Worm (Caenorhabditis elegans) whole organism, L2 larva: ENCODE results near the gene F36D4.1.

Experiments used
- C34F6.9 ChIP-seq: fragments of 150-350 bp; optimal IDR thresholded peaks from 2 replicates; lab custom pipeline; 2014; ENCODE audit warnings: missing biosample characterization, missing genetic modification characterization
- F13H6.1 ChIP-seq: sonication (generic microtip); optimal IDR thresholded peaks from 2 replicates; lab custom pipeline; 2016; ENCODE audit warnings: missing genetic modification characterization, missing compliant biosample characterization
- R02D3.7 ChIP-seq: fragments of 150-350 bp; optimal IDR thresholded peaks from 2 replicates; lab custom pipeline; 2014; ENCODE audit warnings: missing biosample characterization, missing genetic modification characterization
- Y55F3AM.14 ChIP-seq: fragments of 200-800 bp; sonication (Bioruptor generic); optimal IDR thresholded peaks from 2 replicates; lab custom pipeline; 2018; ENCODE audit warnings: mild to moderate bottlenecking, missing genetic modification characterization, missing compliant biosample characterization
- ZK546.5 ChIP-seq: sonication (generic microtip); optimal IDR thresholded peaks from 2 replicates; lab custom pipeline; 2017; ENCODE audit warnings: missing biosample characterization, missing genetic modification characterization
- alr-1 ChIP-seq: fragments of 150-350 bp; optimal IDR thresholded peaks from 2 replicates; lab custom pipeline; 2014; ENCODE audit warnings: missing biosample characterization, missing genetic modification characterization
- aly-2 ChIP-seq: fragments of 150-350 bp; optimal IDR thresholded peaks from 2 replicates; lab custom pipeline; 2014; ENCODE audit warnings: missing biosample characterization, missing genetic modification characterization
- ama-1 ChIP-seq: fragments of 150-350 bp; optimal IDR thresholded peaks from 2 replicates; lab custom pipeline; 2018; ENCODE audit warnings: inconsistent platforms
- blmp-1 ChIP-seq: sonication (generic microtip); optimal IDR thresholded peaks from 2 replicates; lab custom pipeline; 2017; ENCODE audit warnings: missing genetic modification characterization, mild to moderate bottlenecking, missing compliant biosample characterization, antibody characterized with exemption, moderate library complexity; ENCODE audit not compliant: insufficient read depth
- ceh-82 ChIP-seq: fragments of 150-350 bp; optimal IDR thresholded peaks from 2 replicates; lab custom pipeline; 2014; ENCODE audit warnings: missing biosample characterization, missing genetic modification characterization
- crh-2 ChIP-seq: sonication (generic microtip); optimal IDR thresholded peaks from 2 replicates; lab custom pipeline; 2017; ENCODE audit warnings: missing biosample characterization, missing genetic modification characterization
- dmd-4 ChIP-seq: sonication (generic microtip); optimal IDR thresholded peaks from 2 replicates; lab custom pipeline; 2017; ENCODE audit warnings: missing biosample characterization, missing genetic modification characterization
- elt-1 ChIP-seq: fragments of 150-350 bp; optimal IDR thresholded peaks from 2 replicates; lab custom pipeline; 2014; ENCODE audit warnings: missing biosample characterization, missing genetic modification characterization
- fos-1 ChIP-seq: fragments of 150-350 bp; optimal IDR thresholded peaks from 2 replicates; lab custom pipeline; 2014; ENCODE audit warnings: missing biosample characterization, missing genetic modification characterization
- gmeb-1 ChIP-seq: fragments of 150-350 bp; optimal IDR thresholded peaks from 2 replicates; lab custom pipeline; 2014; ENCODE audit warnings: missing biosample characterization, missing genetic modification characterization
- lin-11 ChIP-seq: fragments of 150-350 bp; sonication (generic microtip); optimal IDR thresholded peaks from 2 replicates; lab custom pipeline; 2014; ENCODE audit warnings: missing biosample characterization, missing genetic modification characterization, inconsistent platforms, mixed read lengths
- lin-13 ChIP-seq: fragments of 150-350 bp; optimal IDR thresholded peaks from 2 replicates; lab custom pipeline; 2014; ENCODE audit warnings: missing biosample characterization, missing genetic modification reagents, missing genetic modification characterization
- lin-39 ChIP-seq: fragments of 150-350 bp; optimal IDR thresholded peaks from 2 replicates; lab custom pipeline; 2014; ENCODE audit warnings: missing biosample characterization, missing genetic modification reagents, missing genetic modification characterization
- lsy-2 ChIP-seq, 2 experiments: fragments of 150-350 bp in 1 of 2; sonication (generic microtip) in 1 of 2; optimal IDR thresholded peaks; 2 replicates each; lab custom pipeline; 2014 to 2017; ENCODE audit warnings: missing biosample characterization in 2 of 2, missing genetic modification characterization in 2 of 2
- mab-5 ChIP-seq: fragments of 150-350 bp; optimal IDR thresholded peaks from 2 replicates; lab custom pipeline; 2014; ENCODE audit warnings: missing biosample characterization, missing genetic modification characterization
- mbf-1 ChIP-seq: sonication (generic microtip); optimal IDR thresholded peaks from 2 replicates; lab custom pipeline; 2017; ENCODE audit warnings: missing biosample characterization, missing genetic modification characterization
- mdl-1 ChIP-seq, 2 experiments: fragments of 150-350 bp in 1 of 2; sonication (generic microtip) in 1 of 2; optimal IDR thresholded peaks; 2 replicates each; lab custom pipeline; 2017; ENCODE audit warnings: missing biosample characterization in 2 of 2, missing genetic modification characterization in 2 of 2
- nhr-10 ChIP-seq: sonication (generic microtip); optimal IDR thresholded peaks from 2 replicates; lab custom pipeline; 2017; ENCODE audit warnings: missing biosample characterization, missing genetic modification characterization
- nhr-11 ChIP-seq: fragments of 150-350 bp; optimal IDR thresholded peaks from 2 replicates; lab custom pipeline; 2014; ENCODE audit warnings: missing biosample characterization, missing genetic modification characterization
- nhr-12 ChIP-seq: fragments of 150-350 bp; optimal IDR thresholded peaks from 2 replicates; lab custom pipeline; 2014; ENCODE audit warnings: missing biosample characterization, missing genetic modification characterization
- nhr-129 ChIP-seq: fragments of 150-350 bp; optimal IDR thresholded peaks from 2 replicates; lab custom pipeline; 2014; ENCODE audit warnings: missing biosample characterization, missing genetic modification characterization
- nhr-21 ChIP-seq: fragments of 150-350 bp; optimal IDR thresholded peaks from 2 replicates; lab custom pipeline; 2014; ENCODE audit warnings: missing biosample characterization, missing genetic modification characterization
- nhr-23 ChIP-seq: fragments of 150-350 bp; optimal IDR thresholded peaks from 2 replicates; lab custom pipeline; 2014; ENCODE audit warnings: missing biosample characterization, missing genetic modification reagents, missing genetic modification characterization
- nhr-237 ChIP-seq: fragments of 150-350 bp; optimal IDR thresholded peaks from 2 replicates; lab custom pipeline; 2014; ENCODE audit warnings: missing biosample characterization, missing genetic modification characterization
- nhr-25 ChIP-seq: fragments of 150-350 bp; sonication (generic microtip); optimal IDR thresholded peaks from 3 replicates; lab custom pipeline; 2014; ENCODE audit warnings: missing biosample characterization, missing genetic modification characterization
- nhr-6 ChIP-seq: fragments of 150-350 bp; optimal IDR thresholded peaks from 2 replicates; lab custom pipeline; 2014; ENCODE audit warnings: missing biosample characterization, missing genetic modification characterization
- sem-4 ChIP-seq: fragments of 150-350 bp; optimal IDR thresholded peaks from 2 replicates; lab custom pipeline; 2014; ENCODE audit warnings: missing biosample characterization, missing genetic modification reagents, missing genetic modification characterization
- skn-1 ChIP-seq: sonication (generic microtip); optimal IDR thresholded peaks from 2 replicates; lab custom pipeline; 2017; ENCODE audit warnings: missing biosample characterization, missing genetic modification characterization
- sma-3 ChIP-seq: sonication (generic microtip); optimal IDR thresholded peaks from 2 replicates; lab custom pipeline; 2016; ENCODE audit warnings: missing genetic modification reagents, missing genetic modification characterization, missing compliant biosample characterization
- sma-9 ChIP-seq, 2 experiments: fragments of 150-350 bp in 1 of 2; sonication (generic microtip) in 1 of 2; optimal IDR thresholded peaks; 2 replicates each; lab custom pipeline; 2014 to 2016; ENCODE audit warnings: missing genetic modification characterization in 2 of 2, mild to moderate bottlenecking in 1 of 2, missing biosample characterization in 1 of 2, missing compliant biosample characterization in 1 of 2, missing genetic modification reagents in 1 of 2, moderate library complexity in 1 of 2
- unc-39 ChIP-seq: fragments of 150-350 bp; optimal IDR thresholded peaks from 2 replicates; lab custom pipeline; 2014; ENCODE audit warnings: missing biosample characterization, missing genetic modification characterization
- unc-55 ChIP-seq: fragments of 150-350 bp; sonication (generic microtip); optimal IDR thresholded peaks from 3 replicates; lab custom pipeline; 2014; ENCODE audit warnings: missing biosample characterization, missing genetic modification reagents, missing genetic modification characterization
- ztf-1 ChIP-seq: fragments of 200-800 bp; sonication (Bioruptor generic); conservative IDR thresholded peaks from 2 replicates; pipeline ENCODE4 v1.3.6; 2022; ENCODE audit warnings: missing genetic modification characterization, missing compliant biosample characterization
- ztf-11 ChIP-seq: sonication (generic microtip); optimal IDR thresholded peaks from 2 replicates; lab custom pipeline; 2017; ENCODE audit warnings: missing biosample characterization, missing genetic modification characterization
- ztf-4 ChIP-seq: fragments of 150-350 bp; optimal IDR thresholded peaks from 2 replicates; lab custom pipeline; 2014; ENCODE audit warnings: missing biosample characterization, missing genetic modification characterization

Gene F36D4.1

DNA sequence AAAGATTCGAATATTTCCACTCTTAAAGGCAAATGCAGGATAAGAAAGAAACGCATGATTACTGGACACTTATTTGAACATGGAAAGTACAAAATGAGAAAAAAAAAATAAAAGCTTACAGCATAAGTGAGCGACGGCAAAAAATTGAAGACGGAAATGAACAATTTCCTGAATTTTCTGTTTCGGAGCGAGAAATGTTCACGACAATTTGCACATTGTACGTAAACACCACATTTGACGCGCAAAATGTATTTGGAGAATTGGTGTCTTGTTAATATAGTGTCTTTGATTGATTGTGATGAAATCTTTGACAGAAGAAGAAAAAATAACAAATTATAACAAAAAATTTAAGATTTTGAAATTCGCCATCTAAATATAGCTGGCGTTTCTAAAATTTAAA is 8.9 kb downstream of the F36D4.1 start, which contains the start of gene F36D4.5:
Gene F36D4.5, minus strand, starts transcription at position 225 of the 400 bp plus-strand sequence.
- TF ChIP-seq lin-11 (tag; lab: Kevin White, UChicago) (no peak), mbf-1 (no peak), ztf-11 (tag; lab: Kevin White, UChicago) (no peak), unc-39 (tag; lab: Kevin White, UChicago) (no peak), R02D3.7 (tag; lab: Kevin White, UChicago) (no peak), aly-2 (no peak), mab-5 (tag; lab: Kevin White, UChicago) (no peak), unc-55 (GFP tag; lab: Kevin White, UChicago) (peak; percentile 38), blmp-1 (tag; lab: Kevin White, UChicago) (no peak), sem-4 (no peak), lin-13 (GFP tag; lab: Kevin White, UChicago) (no peak), crh-2 (no peak), skn-1 (no peak), C34F6.9 (tag; lab: Kevin White, UChicago) (peak; percentile 65), nhr-25 (tag; lab: Kevin White, UChicago) (peak; percentile 2), F13H6.1 (tag; lab: Kevin White, UChicago) (no peak), nhr-11 (no peak), nhr-6 (tag; lab: Kevin White, UChicago) (no peak), nhr-129 (tag; lab: Kevin White, UChicago) (peak; percentile 14), mdl-1 (tag; optimal IDR thresholded peaks at IDR 0.05; lab: Kevin White, UChicago) (no peak), nhr-237 (tag; lab: Kevin White, UChicago) (no peak), lsy-2 (tag; optimal IDR thresholded peaks at IDR 0.05; lab: Kevin White, UChicago) (peak in 1 of 2 experiments; percentile 47), lin-39 (tag; lab: Kevin White, UChicago) (no peak), sma-9 (GFP tag; optimal IDR thresholded peaks at IDR 0.05; lab: Kevin White, UChicago) (peak; percentile 39), sma-9 (tag; optimal IDR thresholded peaks at IDR 0.05; lab: Kevin White, UChicago) (no peak), ztf-4 (tag; lab: Kevin White, UChicago) (no peak), gmeb-1 (no peak), alr-1 (tag; lab: Kevin White, UChicago) (no peak), ama-1 (no peak), nhr-21 (tag; lab: Kevin White, UChicago) (no peak), ZK546.5 (tag; lab: Kevin White, UChicago) (no peak), fos-1 (tag; lab: Kevin White, UChicago) (no peak), sma-3 (GFP tag; lab: Kevin White, UChicago) (no peak), elt-1 (tag; lab: Kevin White, UChicago) (no peak), nhr-10 (no peak), ztf-1 (GFP tag; lab: Robert Waterston, UW) (no peak), Y55F3AM.14 (GFP tag; lab: Kevin White, UChicago) (no peak), nhr-23 (tag; lab: Kevin White, UChicago) (no peak)

DNA sequence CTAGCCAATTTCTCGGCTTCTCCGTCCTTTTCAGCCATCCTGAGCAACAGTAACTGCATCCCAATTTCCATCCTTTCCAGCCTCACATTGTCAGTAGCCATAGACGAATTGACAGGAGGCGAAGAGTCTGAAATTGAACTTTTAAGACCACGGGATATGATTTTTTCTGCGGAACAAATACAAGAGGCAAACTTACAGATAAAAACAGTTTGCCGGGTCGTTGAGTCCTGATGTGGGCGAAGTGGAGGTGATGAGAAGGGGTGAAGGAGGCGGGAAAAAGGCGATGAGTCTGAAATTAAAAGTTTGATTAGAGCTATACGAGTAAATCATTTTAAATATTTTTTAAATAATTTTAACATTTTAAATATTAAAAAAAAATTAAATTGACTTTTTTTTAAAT is 10.4 kb downstream of the F36D4.1 start, which contains the start of gene F36D4.6:
Gene F36D4.6, minus strand, starts transcription at position 101 of the 400 bp plus-strand sequence.
- no peak for TF ChIP-seq ama-1
- no peak for TF ChIP-seq lin-13 (GFP tag; lab: Kevin White, UChicago)
- TF ChIP-seq nhr-12 (tag; lab: Kevin White, UChicago), result no peak
- no peak for TF ChIP-seq nhr-23 (tag; lab: Kevin White, UChicago)
- TF ChIP-seq nhr-6 (tag; lab: Kevin White, UChicago), result no peak
- TF ChIP-seq elt-1 (tag; lab: Kevin White, UChicago), result no peak
- TF ChIP-seq Y55F3AM.14 (GFP tag; lab: Kevin White, UChicago), result no peak
- no peak for TF ChIP-seq aly-2
- TF ChIP-seq fos-1 (tag; lab: Kevin White, UChicago), result no peak
- TF ChIP-seq dmd-4 (tag; lab: Kevin White, UChicago), result no peak
- TF ChIP-seq sma-9 (GFP tag; optimal IDR thresholded peaks at IDR 0.05; lab: Kevin White, UChicago), result no peak
- TF ChIP-seq sma-9 (tag; optimal IDR thresholded peaks at IDR 0.05; lab: Kevin White, UChicago), result no peak
- no peak for TF ChIP-seq ceh-82 (tag; lab: Kevin White, UChicago)
- no peak for TF ChIP-seq sem-4
- TF ChIP-seq, all 48 proteins: peak for 0
